Fruit fly (Drosophila melanogaster) whole organism: ENCODE measurements around the gene Acp76A.

ENCODE experiments used
- CG8478 ChIP-seq: fragments of >200 bp; optimal IDR thresholded peaks from 2 replicates; lab custom pipeline; 2018; ENCODE audit warnings: inconsistent platforms
- Dll ChIP-seq: fragments of >200 bp; optimal IDR thresholded peaks from 2 replicates; lab custom pipeline; 2017
- EcR ChIP-seq, 2 experiments: fragments of >200 bp; optimal IDR thresholded peaks; 2 replicates each; lab custom pipeline; 2017; ENCODE audit warnings: missing biosample characterization in 2 of 2, missing genetic modification characterization in 2 of 2, missing genetic modification reagents in 2 of 2
- pan ChIP-seq: fragments of >200 bp; optimal IDR thresholded peaks from 2 replicates; lab custom pipeline; 2017
- psq ChIP-seq: fragments of >200 bp; optimal IDR thresholded peaks from 2 replicates; lab custom pipeline; 2017
- usp ChIP-seq: fragments of >200 bp; optimal IDR thresholded peaks from 2 replicates; lab custom pipeline; 2017; ENCODE audit warnings: missing biosample characterization, missing genetic modification characterization, mixed read lengths

dm6 chr3L:19080926-19081700 is 29.3 kb upstream of the Acp76A start:
- TF ChIP-seq psq (lab: Kevin White, UChicago) (no peak), usp (GFP tag; lab: Kevin White, UChicago) (no peak), pan (lab: Kevin White, UChicago) (no peak), EcR (GFP tag; optimal IDR thresholded peaks at IDR 0.05; lab: Kevin White, UChicago) (peak; percentile 61 to 91), CG8478 (lab: Kevin White, UChicago) (no peak), Dll (lab: Kevin White, UChicago) (no peak)
